Worm (Caenorhabditis elegans) whole organism, L2 larva: Measurements from ENCODE around the gene alh-2.

ENCODE experiments used
- C34F6.9 ChIP-seq: fragments of 150-350 bp; optimal IDR thresholded peaks from 2 replicates; lab custom pipeline; 2014; ENCODE audit warnings: missing biosample characterization, missing genetic modification characterization
- R02D3.7 ChIP-seq: fragments of 150-350 bp; optimal IDR thresholded peaks from 2 replicates; lab custom pipeline; 2014; ENCODE audit warnings: missing biosample characterization, missing genetic modification characterization
- Y55F3AM.14 ChIP-seq: fragments of 200-800 bp; sonication (Bioruptor generic); optimal IDR thresholded peaks from 2 replicates; lab custom pipeline; 2018; ENCODE audit warnings: mild to moderate bottlenecking, missing genetic modification characterization, missing compliant biosample characterization
- ZK546.5 ChIP-seq: sonication (generic microtip); optimal IDR thresholded peaks from 2 replicates; lab custom pipeline; 2017; ENCODE audit warnings: missing biosample characterization, missing genetic modification characterization
- alr-1 ChIP-seq: fragments of 150-350 bp; optimal IDR thresholded peaks from 2 replicates; lab custom pipeline; 2014; ENCODE audit warnings: missing biosample characterization, missing genetic modification characterization
- ama-1 ChIP-seq: fragments of 150-350 bp; optimal IDR thresholded peaks from 2 replicates; lab custom pipeline; 2018; ENCODE audit warnings: inconsistent platforms
- blmp-1 ChIP-seq: sonication (generic microtip); optimal IDR thresholded peaks from 2 replicates; lab custom pipeline; 2017; ENCODE audit warnings: missing genetic modification characterization, mild to moderate bottlenecking, missing compliant biosample characterization, antibody characterized with exemption, moderate library complexity; ENCODE audit not compliant: insufficient read depth
- ceh-16 ChIP-seq: fragments of 150-350 bp; optimal IDR thresholded peaks from 2 replicates; lab custom pipeline; 2014; ENCODE audit warnings: missing biosample characterization, missing genetic modification characterization
- ceh-82 ChIP-seq: fragments of 150-350 bp; optimal IDR thresholded peaks from 2 replicates; lab custom pipeline; 2014; ENCODE audit warnings: missing biosample characterization, missing genetic modification characterization
- crh-2 ChIP-seq: sonication (generic microtip); optimal IDR thresholded peaks from 2 replicates; lab custom pipeline; 2017; ENCODE audit warnings: missing biosample characterization, missing genetic modification characterization
- dmd-4 ChIP-seq: sonication (generic microtip); optimal IDR thresholded peaks from 2 replicates; lab custom pipeline; 2017; ENCODE audit warnings: missing biosample characterization, missing genetic modification characterization
- egl-27 ChIP-seq: sonication (generic microtip); optimal IDR thresholded peaks from 3 replicates; lab custom pipeline; 2017; ENCODE audit warnings: missing biosample characterization, missing genetic modification reagents, missing genetic modification characterization
- elt-1 ChIP-seq: fragments of 150-350 bp; optimal IDR thresholded peaks from 2 replicates; lab custom pipeline; 2014; ENCODE audit warnings: missing biosample characterization, missing genetic modification characterization
- elt-3 ChIP-seq: sonication (generic microtip); optimal IDR thresholded peaks from 2 replicates; lab custom pipeline; 2017; ENCODE audit warnings: missing biosample characterization, missing genetic modification characterization
- fos-1 ChIP-seq: fragments of 150-350 bp; optimal IDR thresholded peaks from 2 replicates; lab custom pipeline; 2014; ENCODE audit warnings: missing biosample characterization, missing genetic modification characterization
- gmeb-1 ChIP-seq: fragments of 150-350 bp; optimal IDR thresholded peaks from 2 replicates; lab custom pipeline; 2014; ENCODE audit warnings: missing biosample characterization, missing genetic modification characterization
- lin-11 ChIP-seq: fragments of 150-350 bp; sonication (generic microtip); optimal IDR thresholded peaks from 2 replicates; lab custom pipeline; 2014; ENCODE audit warnings: missing biosample characterization, missing genetic modification characterization, inconsistent platforms, mixed read lengths
- lin-39 ChIP-seq: fragments of 150-350 bp; optimal IDR thresholded peaks from 2 replicates; lab custom pipeline; 2014; ENCODE audit warnings: missing biosample characterization, missing genetic modification reagents, missing genetic modification characterization
- lsy-2 ChIP-seq, 2 experiments: fragments of 150-350 bp in 1 of 2; sonication (generic microtip) in 1 of 2; optimal IDR thresholded peaks; 2 replicates each; lab custom pipeline; 2014 to 2017; ENCODE audit warnings: missing biosample characterization in 2 of 2, missing genetic modification characterization in 2 of 2
- mab-5 ChIP-seq: fragments of 150-350 bp; optimal IDR thresholded peaks from 2 replicates; lab custom pipeline; 2014; ENCODE audit warnings: missing biosample characterization, missing genetic modification characterization
- mbf-1 ChIP-seq: sonication (generic microtip); optimal IDR thresholded peaks from 2 replicates; lab custom pipeline; 2017; ENCODE audit warnings: missing biosample characterization, missing genetic modification characterization
- mdl-1 ChIP-seq, 2 experiments: fragments of 150-350 bp in 1 of 2; sonication (generic microtip) in 1 of 2; optimal IDR thresholded peaks; 2 replicates each; lab custom pipeline; 2017; ENCODE audit warnings: missing biosample characterization in 2 of 2, missing genetic modification characterization in 2 of 2
- nhr-10 ChIP-seq: sonication (generic microtip); optimal IDR thresholded peaks from 2 replicates; lab custom pipeline; 2017; ENCODE audit warnings: missing biosample characterization, missing genetic modification characterization
- nhr-11 ChIP-seq: fragments of 150-350 bp; optimal IDR thresholded peaks from 2 replicates; lab custom pipeline; 2014; ENCODE audit warnings: missing biosample characterization, missing genetic modification characterization
- nhr-12 ChIP-seq: fragments of 150-350 bp; optimal IDR thresholded peaks from 2 replicates; lab custom pipeline; 2014; ENCODE audit warnings: missing biosample characterization, missing genetic modification characterization
- nhr-129 ChIP-seq: fragments of 150-350 bp; optimal IDR thresholded peaks from 2 replicates; lab custom pipeline; 2014; ENCODE audit warnings: missing biosample characterization, missing genetic modification characterization
- nhr-21 ChIP-seq: fragments of 150-350 bp; optimal IDR thresholded peaks from 2 replicates; lab custom pipeline; 2014; ENCODE audit warnings: missing biosample characterization, missing genetic modification characterization
- nhr-237 ChIP-seq: fragments of 150-350 bp; optimal IDR thresholded peaks from 2 replicates; lab custom pipeline; 2014; ENCODE audit warnings: missing biosample characterization, missing genetic modification characterization
- nhr-25 ChIP-seq: fragments of 150-350 bp; sonication (generic microtip); optimal IDR thresholded peaks from 3 replicates; lab custom pipeline; 2014; ENCODE audit warnings: missing biosample characterization, missing genetic modification characterization
- nhr-6 ChIP-seq: fragments of 150-350 bp; optimal IDR thresholded peaks from 2 replicates; lab custom pipeline; 2014; ENCODE audit warnings: missing biosample characterization, missing genetic modification characterization
- nhr-77 ChIP-seq: fragments of 150-350 bp; optimal IDR thresholded peaks from 2 replicates; lab custom pipeline; 2014; ENCODE audit warnings: missing biosample characterization, missing genetic modification characterization
- peb-1 ChIP-seq: fragments of 150-350 bp; optimal IDR thresholded peaks from 2 replicates; lab custom pipeline; 2014; ENCODE audit warnings: missing biosample characterization, missing genetic modification characterization
- sem-4 ChIP-seq: fragments of 150-350 bp; optimal IDR thresholded peaks from 2 replicates; lab custom pipeline; 2014; ENCODE audit warnings: missing biosample characterization, missing genetic modification reagents, missing genetic modification characterization
- skn-1 ChIP-seq: sonication (generic microtip); optimal IDR thresholded peaks from 2 replicates; lab custom pipeline; 2017; ENCODE audit warnings: missing biosample characterization, missing genetic modification characterization
- sma-3 ChIP-seq: sonication (generic microtip); optimal IDR thresholded peaks from 2 replicates; lab custom pipeline; 2016; ENCODE audit warnings: missing genetic modification reagents, missing genetic modification characterization, missing compliant biosample characterization
- sma-9 ChIP-seq, 2 experiments: fragments of 150-350 bp in 1 of 2; sonication (generic microtip) in 1 of 2; optimal IDR thresholded peaks; 2 replicates each; lab custom pipeline; 2014 to 2016; ENCODE audit warnings: missing genetic modification characterization in 2 of 2, mild to moderate bottlenecking in 1 of 2, missing biosample characterization in 1 of 2, missing compliant biosample characterization in 1 of 2, missing genetic modification reagents in 1 of 2, moderate library complexity in 1 of 2
- snpc-4 ChIP-seq: fragments of 150-350 bp; optimal IDR thresholded peaks from 2 replicates; lab custom pipeline; 2014; ENCODE audit warnings: missing biosample characterization, missing genetic modification characterization
- unc-39 ChIP-seq: fragments of 150-350 bp; optimal IDR thresholded peaks from 2 replicates; lab custom pipeline; 2014; ENCODE audit warnings: missing biosample characterization, missing genetic modification characterization
- unc-55 ChIP-seq: fragments of 150-350 bp; sonication (generic microtip); optimal IDR thresholded peaks from 3 replicates; lab custom pipeline; 2014; ENCODE audit warnings: missing biosample characterization, missing genetic modification reagents, missing genetic modification characterization
- unc-62 ChIP-seq: fragments of 150-350 bp; optimal IDR thresholded peaks from 2 replicates; lab custom pipeline; 2014; ENCODE audit warnings: missing biosample characterization, missing genetic modification reagents, missing genetic modification characterization
- zag-1 ChIP-seq: fragments of 150-350 bp; optimal IDR thresholded peaks from 2 replicates; lab custom pipeline; 2014; ENCODE audit warnings: missing biosample characterization, missing genetic modification characterization
- ztf-1 ChIP-seq: fragments of 200-800 bp; sonication (Bioruptor generic); conservative IDR thresholded peaks from 2 replicates; pipeline ENCODE4 v1.3.6; 2022; ENCODE audit warnings: missing genetic modification characterization, missing compliant biosample characterization
- ztf-11 ChIP-seq: sonication (generic microtip); optimal IDR thresholded peaks from 2 replicates; lab custom pipeline; 2017; ENCODE audit warnings: missing biosample characterization, missing genetic modification characterization
- ztf-4 ChIP-seq: fragments of 150-350 bp; optimal IDR thresholded peaks from 2 replicates; lab custom pipeline; 2014; ENCODE audit warnings: missing biosample characterization, missing genetic modification characterization

alh-2 gene

ce11 chrV:1643886-1644285 lies at the start of gene alh-2:
TSS of gene alh-2 (plus strand) at chrV:1644169.
- no peak for TF ChIP-seq nhr-25 (tag; lab: Kevin White, UChicago)
- TF ChIP-seq blmp-1 (tag; lab: Kevin White, UChicago): no peak
- TF ChIP-seq elt-1: no peak
- no peak for TF ChIP-seq egl-27 (tag; lab: Kevin White, UChicago)
- TF ChIP-seq fos-1 (tag; lab: Kevin White, UChicago): no peak
- no peak for TF ChIP-seq ztf-4 (tag; lab: Kevin White, UChicago)
- no peak for TF ChIP-seq unc-62 (GFP tag; lab: Kevin White, UChicago)
- no peak for TF ChIP-seq C34F6.9

ce11 chrV:1594554-1595092 lies 49.3 kb upstream of the alh-2 start:
- TF ChIP-seq sma-3: peak; percentile 48
- no peak for TF ChIP-seq ceh-16 (tag; lab: Kevin White, UChicago)

ce11 chrV:1600561-1601088 lies 43.3 kb upstream of the alh-2 start, which contains the start of gene F16B4.2:
TSS of gene F16B4.2 (plus strand) at chrV:1601038.
- TF ChIP-seq nhr-10 (tag; lab: Kevin White, UChicago): no peak
- no peak for TF ChIP-seq ceh-16 (tag; lab: Kevin White, UChicago)
- TF ChIP-seq nhr-12 (tag; lab: Kevin White, UChicago): no peak
- no peak for TF ChIP-seq ama-1 (lab: Kevin White, UChicago)
- no peak for TF ChIP-seq crh-2 (tag; lab: Kevin White, UChicago)
- no peak for TF ChIP-seq blmp-1 (tag; lab: Kevin White, UChicago)
- no peak for TF ChIP-seq skn-1 (tag; lab: Kevin White, UChicago)

ce11 chrV:1607790-1608189 lies 36.2 kb upstream of the alh-2 start, which contains the start of gene nhr-178:
TSS of gene nhr-178 (minus strand) at chrV:1607953.
- TF ChIP-seq nhr-129 (tag; lab: Kevin White, UChicago) (peak; percentile 12), sma-9 (GFP tag; optimal IDR thresholded peaks at IDR 0.05; lab: Kevin White, UChicago) (peak; percentile 76), sma-9 (tag; optimal IDR thresholded peaks at IDR 0.05; lab: Kevin White, UChicago) (no peak), C34F6.9 (no peak), nhr-12 (tag; lab: Kevin White, UChicago) (no peak), sma-3 (peak; percentile 77), ZK546.5 (tag; lab: Kevin White, UChicago) (no peak), zag-1 (tag; lab: Kevin White, UChicago) (no peak), ztf-4 (tag; lab: Kevin White, UChicago) (no peak), unc-39 (tag; lab: Kevin White, UChicago) (no peak), blmp-1 (tag; lab: Kevin White, UChicago) (peak; percentile 18), elt-1 (no peak), nhr-11 (no peak), Y55F3AM.14 (GFP tag; lab: Kevin White, UChicago) (peak; percentile 48), nhr-237 (tag; lab: Kevin White, UChicago) (no peak), nhr-10 (tag; lab: Kevin White, UChicago) (no peak), skn-1 (tag; lab: Kevin White, UChicago) (no peak), elt-3 (tag; lab: Kevin White, UChicago) (no peak), lsy-2 (tag; optimal IDR thresholded peaks at IDR 0.05; lab: Kevin White, UChicago) (no peak), nhr-25 (tag; lab: Kevin White, UChicago) (peak; percentile 64), nhr-21 (tag; lab: Kevin White, UChicago) (no peak), unc-62 (GFP tag; lab: Kevin White, UChicago) (no peak), lin-11 (tag; lab: Kevin White, UChicago) (no peak), ceh-16 (tag; lab: Kevin White, UChicago) (no peak), nhr-6 (tag; lab: Kevin White, UChicago) (no peak), ztf-11 (tag; lab: Kevin White, UChicago) (no peak), ama-1 (lab: Kevin White, UChicago) (no peak), mab-5 (tag; lab: Kevin White, UChicago) (no peak), ceh-82 (tag; lab: Kevin White, UChicago) (no peak), egl-27 (tag; lab: Kevin White, UChicago) (no peak), snpc-4 (tag; lab: Kevin White, UChicago) (no peak), sem-4 (tag; lab: Kevin White, UChicago) (no peak), ztf-1 (GFP tag; lab: Robert Waterston, UW) (no peak), mdl-1 (tag; optimal IDR thresholded peaks at IDR 0.05; lab: Kevin White, UChicago) (no peak), nhr-77 (tag; lab: Kevin White, UChicago) (no peak), dmd-4 (tag; lab: Kevin White, UChicago) (no peak), fos-1 (tag; lab: Kevin White, UChicago) (peak; percentile 92), unc-55 (no peak), gmeb-1 (no peak), peb-1 (tag; lab: Kevin White, UChicago) (no peak), alr-1 (tag; lab: Kevin White, UChicago) (no peak), mbf-1 (no peak), crh-2 (tag; lab: Kevin White, UChicago) (peak; percentile 25), lin-39 (no peak), R02D3.7 (no peak)
